Fruit fly (Drosophila melanogaster): ENCODE measurements around the gene CG7126.

CG7126 gene

dm6 chr3R:18314824-18315690, 12.4 kb upstream of the CG7126 start (continued):
- TF ChIP-seq CG12071 (GFP tag; optimal IDR thresholded peaks at IDR 0.05), result peak; percentile 63
- no peak for TF ChIP-seq Six4 (GFP tag; optimal IDR thresholded peaks at IDR 0.05)
- TF ChIP-seq exex (tag; optimal IDR thresholded peaks at IDR 0.05), result no peak
- no peak for TF ChIP-seq eyg (GFP tag; optimal IDR thresholded peaks at IDR 0.05)
- TF ChIP-seq CHES-1-like (GFP tag; optimal IDR thresholded peaks at IDR 0.05), result peak; percentile 0
- 0 out of 2 replicates have a peak, but pooled peaks have one; percentile 10 for TF ChIP-seq ranshi (GFP tag; IDR thresholded peaks at IDR 0.05)
- no peak for TF ChIP-seq ac (GFP tag; optimal IDR thresholded peaks at IDR 0.05)
- no peak; the same call in 2 of the 3 replicates for TF ChIP-seq B-H1 (GFP tag; IDR thresholded peaks at IDR 0.05)
- 0 out of 2 replicates have a peak, but pooled peaks have one; percentile 35 for TF ChIP-seq lmd (GFP tag; IDR thresholded peaks at IDR 0.05)
- no peak for TF ChIP-seq cg (GFP tag; optimal IDR thresholded peaks at IDR 0.05)
- no peak for TF ChIP-seq HmgZ (tag; optimal IDR thresholded peaks at IDR 0.05)
- no peak for TF ChIP-seq CG16779 (GFP tag; IDR thresholded peaks at IDR 0.05)
- no peak for TF ChIP-seq hb (GFP tag; IDR thresholded peaks at IDR 0.05; ENCODE audit: partially characterized antibody)
- TF ChIP-seq CG10543 (GFP tag; optimal IDR thresholded peaks at IDR 0.05), result no peak
- peak; percentile 16 for TF ChIP-seq CoRest (tag; optimal IDR thresholded peaks at IDR 0.05)
- TF ChIP-seq CG11398 (GFP tag; optimal IDR thresholded peaks at IDR 0.05), result peak; percentile 4
- no peak for TF ChIP-seq Asciz (GFP tag; optimal IDR thresholded peaks at IDR 0.05)
- peak; percentile 56; the same call in 2 of the 3 replicates for TF ChIP-seq CG17361 (GFP tag; IDR thresholded peaks at IDR 0.05)
- no peak for TF ChIP-seq fd96Cb (tag; optimal IDR thresholded peaks at IDR 0.05)
- no peak for TF ChIP-seq Ssrp (tag; optimal IDR thresholded peaks at IDR 0.05)
- TF ChIP-seq CG6272 (GFP tag; IDR thresholded peaks at IDR 0.05), result no peak
- TF ChIP-seq CG18599 (GFP tag; optimal IDR thresholded peaks at IDR 0.05), result peak; percentile 44
- TF ChIP-seq Sry-β (GFP tag; optimal IDR thresholded peaks at IDR 0.05), result no peak
- TF ChIP-seq CG31365 (tag; optimal IDR thresholded peaks at IDR 0.05), result no peak
- no peak for TF ChIP-seq run (tag; optimal IDR thresholded peaks at IDR 0.05)
- no peak for TF ChIP-seq CG12744 (GFP tag; optimal IDR thresholded peaks at IDR 0.05)
- peak; percentile 4 for TF ChIP-seq Dek (tag; optimal IDR thresholded peaks at IDR 0.05)
- TF ChIP-seq CG32532 (GFP tag; IDR thresholded peaks at IDR 0.05), result peak; percentile 71
- TF ChIP-seq CG12391 (tag; optimal IDR thresholded peaks at IDR 0.05), result peak; percentile 19
- TF ChIP-seq esg (GFP tag; conservative IDR thresholded peaks at IDR 0.05), result 0 out of 2 replicates have a peak, but pooled peaks have one; percentile 19
- no peak for TF ChIP-seq Optix (GFP tag; IDR thresholded peaks at IDR 0.05)
- TF ChIP-seq bab2 (GFP tag; optimal IDR thresholded peaks at IDR 0.05), result no peak
- TF ChIP-seq CG11093 (GFP tag; IDR thresholded peaks at IDR 0.05), result no peak
- no peak for TF ChIP-seq repo (GFP tag; optimal IDR thresholded peaks at IDR 0.05)
- TF ChIP-seq Trl (optimal IDR thresholded peaks at IDR 0.05), result peak; percentile 62 to 66
- peak; percentile 2 for TF ChIP-seq Trl (GFP tag; optimal IDR thresholded peaks at IDR 0.05)
- no peak for TF ChIP-seq sna (GFP tag; IDR thresholded peaks at IDR 0.05; ENCODE audit: partially characterized antibody)
- no peak for TF ChIP-seq sima (GFP tag; optimal IDR thresholded peaks at IDR 0.05)
- TF ChIP-seq fd3F (GFP tag; optimal IDR thresholded peaks at IDR 0.05), result no peak
- no peak for TF ChIP-seq bowl (GFP tag; IDR thresholded peaks at IDR 0.05)
- peak; percentile 10 for TF ChIP-seq NfI (GFP tag; optimal IDR thresholded peaks at IDR 0.05)
- no peak for TF ChIP-seq Taf1 (GFP tag; IDR thresholded peaks at IDR 0.05)
- TF ChIP-seq CG7786 (GFP tag; optimal IDR thresholded peaks at IDR 0.05), result no peak
- TF ChIP-seq CG10462 (GFP tag; optimal IDR thresholded peaks at IDR 0.05), result no peak
- no peak for TF ChIP-seq knrl (GFP tag; IDR thresholded peaks at IDR 0.05; ENCODE audit: partially characterized antibody)
- TF ChIP-seq CG8924 (tag; optimal IDR thresholded peaks at IDR 0.05), result peak; percentile 18
- no peak for TF ChIP-seq CG10979 (tag; optimal IDR thresholded peaks at IDR 0.05)
- TF ChIP-seq dysf (GFP tag; IDR thresholded peaks at IDR 0.05), result no peak
- TF ChIP-seq hth (optimal IDR thresholded peaks at IDR 0.05), result no peak
- TF ChIP-seq CG1647 (GFP tag; optimal IDR thresholded peaks at IDR 0.05), result no peak
